Worm (Caenorhabditis elegans) whole organism, late embryonic: Measurements from ENCODE around the gene nspg-1.

ENCODE experiments used
- ama-1 ChIP-seq: fragments of 150-350 bp; optimal IDR thresholded peaks from 2 replicates; lab custom pipeline; 2014
- ceh-9 ChIP-seq: sonication (generic microtip); optimal IDR thresholded peaks from 2 replicates; lab custom pipeline; 2016; ENCODE audit warnings: mild to moderate bottlenecking, missing genetic modification characterization, inconsistent platforms, missing compliant biosample characterization
- fkh-10 ChIP-seq: fragments of 150-350 bp; optimal IDR thresholded peaks from 2 replicates; lab custom pipeline; 2014; ENCODE audit warnings: missing biosample characterization, missing genetic modification reagents, missing genetic modification characterization
- pag-3 ChIP-seq: sonication (generic microtip); optimal IDR thresholded peaks from 2 replicates; lab custom pipeline; 2016; ENCODE audit warnings: missing compliant biosample characterization, missing genetic modification characterization, borderline replicate concordance

DNA sequence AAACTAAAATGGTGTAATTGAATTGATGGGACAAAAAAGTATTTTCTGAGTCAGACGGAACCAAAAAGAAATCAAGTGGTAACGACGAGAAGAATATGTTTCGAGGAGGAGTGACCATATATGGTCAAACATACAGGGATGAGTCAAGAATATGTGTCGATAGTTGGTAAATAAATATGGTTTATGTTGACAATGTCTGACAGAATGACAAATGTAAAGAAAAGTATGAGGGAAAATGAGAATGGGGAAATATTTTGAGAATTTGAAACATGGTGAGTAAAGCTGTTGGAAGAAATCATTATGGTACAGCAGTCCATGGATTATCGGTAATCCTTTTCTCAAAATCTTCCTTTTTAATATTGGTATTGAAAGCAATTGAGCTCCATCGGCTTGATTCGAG, at the start of gene nspg-1:
- TF ChIP-seq fkh-10 (GFP tag; lab: Kevin White, UChicago) (no peak), pag-3 (tag; lab: Kevin White, UChicago) (no peak), ceh-9 (tag; lab: Kevin White, UChicago) (no peak), ama-1 (lab: Kevin White, UChicago) (no peak)
